Worm (Caenorhabditis elegans) whole organism, mixed stage, embryonic: ENCODE results near the gene tat-1.

Experiments
- M03D4.4 ChIP-seq: sonication (generic microtip); optimal IDR thresholded peaks from 2 replicates; lab custom pipeline; 2017; ENCODE audit warnings: mild to moderate bottlenecking, missing genetic modification characterization, missing compliant biosample characterization
- bed-3 ChIP-seq: fragments of 200-800 bp; sonication (Bioruptor generic); optimal IDR thresholded peaks from 3 replicates; lab custom pipeline; 2018; ENCODE audit warnings: mild to moderate bottlenecking, missing genetic modification characterization, moderate library complexity, missing compliant biosample characterization
- blmp-1 ChIP-seq: fragments of 150-350 bp; optimal IDR thresholded peaks from 2 replicates; lab custom pipeline; 2014; ENCODE audit warnings: missing biosample characterization, missing genetic modification characterization
- ceh-43 ChIP-seq: fragments of 200-800 bp; sonication (Bioruptor generic); optimal IDR thresholded peaks from 2 replicates; lab custom pipeline; 2018; ENCODE audit warnings: mild to moderate bottlenecking, missing genetic modification characterization, moderate library complexity, missing compliant biosample characterization
- ceh-83 ChIP-seq: fragments of 200-800 bp; sonication (Bioruptor generic); optimal IDR thresholded peaks from 2 replicates; lab custom pipeline; 2018; ENCODE audit warnings: mild to moderate bottlenecking, missing genetic modification characterization, missing compliant biosample characterization
- ces-1 ChIP-seq: fragments of 150-350 bp; optimal IDR thresholded peaks from 2 replicates; lab custom pipeline; 2014; ENCODE audit warnings: missing biosample characterization, missing genetic modification reagents, missing genetic modification characterization
- cnd-1 ChIP-seq: fragments of 200-800 bp; sonication (Bioruptor generic); optimal IDR thresholded peaks from 2 replicates; lab custom pipeline; 2018; ENCODE audit warnings: mild to moderate bottlenecking, missing genetic modification characterization, missing compliant biosample characterization
- drap-1 ChIP-seq: fragments of 200-800 bp; sonication (Bioruptor generic); optimal IDR thresholded peaks from 3 replicates; lab custom pipeline; 2018; ENCODE audit warnings: mild to moderate bottlenecking, missing genetic modification characterization, missing compliant biosample characterization
- elt-1 ChIP-seq: sonication (generic microtip); optimal IDR thresholded peaks from 2 replicates; lab custom pipeline; 2017; ENCODE audit warnings: missing genetic modification characterization, mild to moderate bottlenecking, missing compliant biosample characterization, antibody characterized with exemption, moderate library complexity, borderline replicate concordance; ENCODE audit not compliant: insufficient read depth
- elt-3 ChIP-seq: fragments of 150-350 bp; optimal IDR thresholded peaks from 2 replicates; lab custom pipeline; 2014; ENCODE audit warnings: missing biosample characterization, missing genetic modification characterization
- flh-1 ChIP-seq: fragments of 200-800 bp; sonication (Bioruptor generic); optimal IDR thresholded peaks from 2 replicates; lab custom pipeline; 2018; ENCODE audit warnings: mild to moderate bottlenecking, missing genetic modification characterization, moderate library complexity, missing compliant biosample characterization
- ham-2 ChIP-seq: fragments of 200-800 bp; sonication (Bioruptor generic); optimal IDR thresholded peaks from 2 replicates; lab custom pipeline; 2018; ENCODE audit warnings: mild to moderate bottlenecking, missing genetic modification characterization, missing compliant biosample characterization
- hlh-1 ChIP-seq: fragments of 150-350 bp; optimal IDR thresholded peaks from 2 replicates; lab custom pipeline; 2014; ENCODE audit warnings: missing biosample characterization, missing genetic modification reagents, missing genetic modification characterization
- lin-32 ChIP-seq: fragments of 200-800 bp; sonication (Bioruptor generic); optimal IDR thresholded peaks from 2 replicates; lab custom pipeline; 2018; ENCODE audit warnings: mild to moderate bottlenecking, missing genetic modification characterization, missing compliant biosample characterization
- lsy-2 ChIP-seq: fragments of 150-350 bp; optimal IDR thresholded peaks from 2 replicates; lab custom pipeline; 2014; ENCODE audit warnings: missing biosample characterization, missing genetic modification characterization
- mab-5 ChIP-seq: fragments of 150-350 bp; optimal IDR thresholded peaks from 2 replicates; lab custom pipeline; 2014; ENCODE audit warnings: missing biosample characterization, missing genetic modification characterization
- mep-1 ChIP-seq: fragments of 150-350 bp; optimal IDR thresholded peaks from 2 replicates; lab custom pipeline; 2017; ENCODE audit warnings: missing biosample characterization, missing genetic modification reagents, missing genetic modification characterization, inconsistent platforms
- mls-2 ChIP-seq: sonication (generic microtip); optimal IDR thresholded peaks from 2 replicates; lab custom pipeline; 2016; ENCODE audit warnings: mild to moderate bottlenecking, missing genetic modification characterization, moderate library complexity, missing compliant biosample characterization
- nhr-12 ChIP-seq: fragments of 150-350 bp; optimal IDR thresholded peaks from 2 replicates; lab custom pipeline; 2014; ENCODE audit warnings: missing biosample characterization, missing genetic modification characterization
- nhr-2 ChIP-seq: fragments of 150-350 bp; optimal IDR thresholded peaks from 2 replicates; lab custom pipeline; 2014; ENCODE audit warnings: missing biosample characterization, missing genetic modification characterization
- nhr-237 ChIP-seq: fragments of 150-350 bp; optimal IDR thresholded peaks from 2 replicates; lab custom pipeline; 2014; ENCODE audit warnings: missing biosample characterization, missing genetic modification characterization
- nhr-28 ChIP-seq: fragments of 150-350 bp; optimal IDR thresholded peaks from 2 replicates; lab custom pipeline; 2014; ENCODE audit warnings: missing biosample characterization, missing genetic modification characterization
- nhr-76 ChIP-seq: sonication (generic microtip); optimal IDR thresholded peaks from 2 replicates; lab custom pipeline; 2017; ENCODE audit warnings: missing biosample characterization, missing genetic modification characterization
- pha-4 ChIP-seq: fragments of 150-350 bp; optimal IDR thresholded peaks from 2 replicates; lab custom pipeline; 2018; ENCODE audit warnings: missing biosample characterization, missing genetic modification reagents, missing genetic modification characterization
- sem-2 ChIP-seq: fragments of 200-800 bp; sonication (Bioruptor generic); optimal IDR thresholded peaks from 2 replicates; lab custom pipeline; 2018; ENCODE audit warnings: mild to moderate bottlenecking, missing genetic modification characterization, missing compliant biosample characterization
- snpc-4 ChIP-seq: fragments of 150-350 bp; optimal IDR thresholded peaks from 2 replicates; lab custom pipeline; 2014; ENCODE audit warnings: missing biosample characterization, missing genetic modification characterization
- sptf-1 ChIP-seq: sonication (generic microtip); optimal IDR thresholded peaks from 2 replicates; lab custom pipeline; 2017; ENCODE audit warnings: mild to moderate bottlenecking, missing genetic modification characterization, moderate library complexity, missing compliant biosample characterization
- tbx-8 ChIP-seq: fragments of 200-800 bp; sonication (Bioruptor generic); optimal IDR thresholded peaks from 2 replicates; lab custom pipeline; 2018; ENCODE audit warnings: mild to moderate bottlenecking, missing genetic modification characterization, moderate library complexity, missing compliant biosample characterization
- unc-120 ChIP-seq: sonication (generic microtip); optimal IDR thresholded peaks from 2 replicates; lab custom pipeline; 2017; ENCODE audit warnings: missing genetic modification characterization, missing compliant biosample characterization; ENCODE audit not compliant: poor library complexity, severe bottlenecking
- unc-39 ChIP-seq: fragments of 150-350 bp; optimal IDR thresholded peaks from 2 replicates; lab custom pipeline; 2014; ENCODE audit warnings: missing biosample characterization, missing genetic modification characterization
- unc-62 ChIP-seq: fragments of 150-350 bp; optimal IDR thresholded peaks from 2 replicates; lab custom pipeline; 2014; ENCODE audit warnings: missing biosample characterization, missing genetic modification reagents, missing genetic modification characterization
- zip-8 ChIP-seq: fragments of 150-350 bp; optimal IDR thresholded peaks from 2 replicates; lab custom pipeline; 2014; ENCODE audit warnings: missing biosample characterization, missing genetic modification characterization
- ztf-11 ChIP-seq: fragments of 150-350 bp; optimal IDR thresholded peaks from 2 replicates; lab custom pipeline; 2014; ENCODE audit warnings: missing biosample characterization, missing genetic modification characterization

tat-1 gene

DNA sequence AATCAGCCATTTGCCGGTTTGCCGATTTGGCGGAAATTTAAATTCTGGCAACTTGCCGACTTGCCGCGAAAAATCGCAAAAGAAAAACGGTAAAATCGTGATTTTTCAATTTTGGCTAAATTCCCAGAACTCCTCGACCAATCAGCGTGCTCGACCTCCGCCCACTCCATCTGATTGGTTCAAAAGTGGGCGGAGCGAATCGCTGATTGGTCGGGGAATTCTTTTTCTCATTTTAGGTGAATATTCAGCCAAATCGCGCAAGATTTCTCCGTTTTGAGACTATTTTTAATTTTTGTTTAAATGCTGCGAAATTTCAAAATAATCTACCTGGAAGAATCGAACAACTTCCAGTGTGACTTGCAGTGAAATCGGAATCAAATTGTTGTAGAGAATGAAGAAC, 7.0 kb downstream of the tat-1 start:
- TF ChIP-seq nhr-28 (tag; lab: Kevin White, UChicago) (no peak), pha-4 (tag; lab: Kevin White, UChicago) (no peak), unc-39 (tag; lab: Kevin White, UChicago) (no peak), nhr-76 (no peak), mab-5 (tag; lab: Kevin White, UChicago) (no peak), sem-2 (GFP tag; lab: Kevin White, UChicago) (no peak), cnd-1 (tag; lab: Kevin White, UChicago) (no peak), nhr-2 (tag; lab: Kevin White, UChicago) (no peak), M03D4.4 (no peak), tbx-8 (GFP tag; lab: Kevin White, UChicago) (no peak), unc-62 (no peak), ceh-43 (GFP tag; lab: Kevin White, UChicago) (no peak), elt-3 (tag; lab: Kevin White, UChicago) (no peak), unc-120 (no peak)

DNA sequence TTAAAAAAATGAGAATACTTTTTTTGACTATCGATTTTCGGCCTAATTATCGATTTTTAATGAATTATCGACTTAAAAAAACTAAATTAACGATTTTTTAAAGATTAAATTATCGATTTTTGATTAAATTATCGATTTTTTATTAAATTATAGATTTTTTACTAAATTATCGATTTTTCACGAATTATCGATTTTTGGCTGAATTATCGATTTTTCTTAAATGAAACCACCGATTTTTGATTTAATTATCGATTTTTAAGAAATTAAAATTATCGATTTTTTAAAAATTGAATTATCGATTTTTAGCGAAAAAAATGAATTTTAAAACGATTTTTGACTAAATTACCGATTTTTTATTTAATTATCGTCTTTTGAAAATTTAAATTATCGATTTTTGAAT, 9.8 kb downstream of the tat-1 start:
- TF ChIP-seq mls-2: no peak
- TF ChIP-seq ztf-11 (tag; lab: Kevin White, UChicago): no peak
- TF ChIP-seq nhr-76: no peak
- TF ChIP-seq cnd-1 (tag; lab: Kevin White, UChicago): no peak
- TF ChIP-seq ceh-83: no peak
- TF ChIP-seq zip-8 (tag; lab: Kevin White, UChicago): no peak
- peak; percentile 48 for TF ChIP-seq ces-1 (GFP tag; lab: Kevin White, UChicago)

DNA sequence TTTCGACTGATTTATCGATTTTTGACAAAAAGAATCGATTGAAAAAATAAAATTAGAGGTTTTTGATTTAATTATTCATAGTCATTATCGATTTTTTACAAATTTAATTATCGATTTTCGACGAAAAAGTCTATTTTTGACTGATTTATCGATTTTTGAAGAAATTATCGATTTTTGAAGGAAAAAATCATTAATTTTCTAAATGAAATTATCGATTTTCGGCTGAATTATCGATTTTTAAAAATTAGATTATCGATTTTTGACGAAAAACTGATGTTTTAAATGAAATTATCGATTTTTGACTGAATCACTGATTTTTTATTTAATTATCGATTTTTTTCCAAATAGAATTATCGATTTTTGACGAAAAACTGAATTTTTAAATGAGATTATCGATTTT, 10.5 kb downstream of the tat-1 start:
- TF ChIP-seq pha-4 (tag; lab: Kevin White, UChicago) (no peak), mab-5 (tag; lab: Kevin White, UChicago) (no peak), lsy-2 (no peak), unc-120 (no peak), elt-1 (tag; lab: Kevin White, UChicago) (no peak), lin-32 (GFP tag; lab: Kevin White, UChicago) (no peak), ceh-43 (GFP tag; lab: Kevin White, UChicago) (no peak), snpc-4 (tag; lab: Kevin White, UChicago) (no peak), nhr-76 (no peak), nhr-12 (tag; lab: Kevin White, UChicago) (no peak), unc-39 (tag; lab: Kevin White, UChicago) (no peak), cnd-1 (tag; lab: Kevin White, UChicago) (no peak), M03D4.4 (no peak), hlh-1 (tag; lab: Kevin White, UChicago) (no peak), sem-2 (GFP tag; lab: Kevin White, UChicago) (no peak)

DNA sequence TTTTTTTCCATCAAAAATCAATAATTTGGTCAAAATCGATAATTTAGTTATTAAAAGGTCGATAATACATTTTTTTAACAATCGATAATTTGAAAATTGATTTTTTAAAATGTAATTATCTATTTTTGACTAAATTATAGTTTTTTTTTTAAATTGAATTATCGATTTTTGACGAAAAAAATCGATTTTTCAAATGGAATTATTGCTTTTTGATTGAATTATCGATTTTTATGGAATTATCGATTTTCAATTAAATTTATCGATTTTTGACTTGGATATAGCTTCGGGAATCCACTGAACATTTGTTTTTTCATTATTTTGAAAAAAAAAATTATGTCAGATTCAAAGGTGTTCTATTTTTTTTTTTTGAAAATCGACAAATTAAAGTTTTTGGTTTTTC, 11.2 kb downstream of the tat-1 start:
- TF ChIP-seq ces-1 (GFP tag; lab: Kevin White, UChicago): peak; percentile 25
- TF ChIP-seq tbx-8 (GFP tag; lab: Kevin White, UChicago): no peak

DNA sequence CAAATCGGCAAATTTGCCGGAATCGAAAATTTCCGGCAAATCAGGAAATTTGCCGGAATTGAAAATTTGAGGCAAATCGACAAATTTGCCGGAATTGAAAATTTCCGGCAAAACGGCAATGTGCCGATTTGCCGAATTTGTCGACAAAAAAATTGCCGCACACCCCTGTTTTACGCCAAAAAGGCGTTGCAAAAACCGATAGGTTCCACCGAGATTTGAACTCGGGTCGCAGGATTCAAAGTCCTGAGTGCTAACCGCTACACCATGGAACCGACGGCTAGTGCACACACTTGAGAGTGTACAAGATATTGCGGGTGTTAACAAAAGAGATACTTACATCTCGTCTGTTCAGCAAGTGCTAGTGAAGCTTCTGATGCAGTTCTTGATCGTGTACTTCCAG, 21.8 kb downstream of the tat-1 start:
- TF ChIP-seq snpc-4 (tag; lab: Kevin White, UChicago): no peak
- TF ChIP-seq zip-8 (tag; lab: Kevin White, UChicago): no peak
- peak; percentile 80 for TF ChIP-seq lin-32 (GFP tag; lab: Kevin White, UChicago)
- TF ChIP-seq elt-1 (tag; lab: Kevin White, UChicago): no peak
- no peak for TF ChIP-seq ces-1 (GFP tag; lab: Kevin White, UChicago)
- no peak for TF ChIP-seq ceh-83
- no peak for TF ChIP-seq nhr-12 (tag; lab: Kevin White, UChicago)
- no peak for TF ChIP-seq nhr-28 (tag; lab: Kevin White, UChicago)
- TF ChIP-seq mep-1 (tag; lab: Kevin White, UChicago): no peak
- peak; percentile 40 for TF ChIP-seq unc-120
- TF ChIP-seq nhr-2 (tag; lab: Kevin White, UChicago): no peak
- peak; percentile 14 for TF ChIP-seq M03D4.4
- peak; percentile 12 for TF ChIP-seq ceh-43 (GFP tag; lab: Kevin White, UChicago)
- peak; percentile 46 for TF ChIP-seq cnd-1 (tag; lab: Kevin White, UChicago)
- TF ChIP-seq mls-2: peak; percentile 58
- no peak for TF ChIP-seq unc-62
- no peak for TF ChIP-seq nhr-237 (tag; lab: Kevin White, UChicago)
- peak; percentile 47 for TF ChIP-seq drap-1 (GFP tag; lab: Kevin White, UChicago)
- TF ChIP-seq nhr-76: no peak
- peak; percentile 84 for TF ChIP-seq sptf-1 (tag; lab: Kevin White, UChicago)
- TF ChIP-seq unc-39 (tag; lab: Kevin White, UChicago): no peak
- no peak for TF ChIP-seq lsy-2
- peak; percentile 20 for TF ChIP-seq flh-1
- no peak for TF ChIP-seq mab-5 (tag; lab: Kevin White, UChicago)
- no peak for TF ChIP-seq blmp-1 (tag; lab: Kevin White, UChicago)
- TF ChIP-seq pha-4 (tag; lab: Kevin White, UChicago): no peak
- peak; percentile 5 for TF ChIP-seq ham-2 (GFP tag; lab: Kevin White, UChicago)
- no peak for TF ChIP-seq tbx-8 (GFP tag; lab: Kevin White, UChicago)
- TF ChIP-seq sem-2 (GFP tag; lab: Kevin White, UChicago): peak; percentile 32
- peak; percentile 28 for TF ChIP-seq bed-3
